Worm (Caenorhabditis elegans) whole organism, mixed stage, embryonic: ENCODE measurements around the gene H35N09.1.

Experiments
- bed-3 ChIP-seq: fragments of 200-800 bp; sonication (Bioruptor generic); optimal IDR thresholded peaks from 3 replicates; lab custom pipeline; 2018; ENCODE audit warnings: mild to moderate bottlenecking, missing genetic modification characterization, moderate library complexity, missing compliant biosample characterization
- blmp-1 ChIP-seq: fragments of 150-350 bp; optimal IDR thresholded peaks from 2 replicates; lab custom pipeline; 2014; ENCODE audit warnings: missing biosample characterization, missing genetic modification characterization
- ces-1 ChIP-seq: fragments of 150-350 bp; optimal IDR thresholded peaks from 2 replicates; lab custom pipeline; 2014; ENCODE audit warnings: missing biosample characterization, missing genetic modification reagents, missing genetic modification characterization
- elt-1 ChIP-seq: sonication (generic microtip); optimal IDR thresholded peaks from 2 replicates; lab custom pipeline; 2017; ENCODE audit warnings: missing genetic modification characterization, mild to moderate bottlenecking, missing compliant biosample characterization, antibody characterized with exemption, moderate library complexity, borderline replicate concordance; ENCODE audit not compliant: insufficient read depth
- flh-1 ChIP-seq: fragments of 200-800 bp; sonication (Bioruptor generic); optimal IDR thresholded peaks from 2 replicates; lab custom pipeline; 2018; ENCODE audit warnings: mild to moderate bottlenecking, missing genetic modification characterization, moderate library complexity, missing compliant biosample characterization
- ham-2 ChIP-seq: fragments of 200-800 bp; sonication (Bioruptor generic); optimal IDR thresholded peaks from 2 replicates; lab custom pipeline; 2018; ENCODE audit warnings: mild to moderate bottlenecking, missing genetic modification characterization, missing compliant biosample characterization
- lsy-2 ChIP-seq: fragments of 150-350 bp; optimal IDR thresholded peaks from 2 replicates; lab custom pipeline; 2014; ENCODE audit warnings: missing biosample characterization, missing genetic modification characterization
- nhr-12 ChIP-seq: fragments of 150-350 bp; optimal IDR thresholded peaks from 2 replicates; lab custom pipeline; 2014; ENCODE audit warnings: missing biosample characterization, missing genetic modification characterization
- nhr-237 ChIP-seq: fragments of 150-350 bp; optimal IDR thresholded peaks from 2 replicates; lab custom pipeline; 2014; ENCODE audit warnings: missing biosample characterization, missing genetic modification characterization
- nhr-28 ChIP-seq: fragments of 150-350 bp; optimal IDR thresholded peaks from 2 replicates; lab custom pipeline; 2014; ENCODE audit warnings: missing biosample characterization, missing genetic modification characterization
- snpc-4 ChIP-seq: fragments of 150-350 bp; optimal IDR thresholded peaks from 2 replicates; lab custom pipeline; 2014; ENCODE audit warnings: missing biosample characterization, missing genetic modification characterization
- unc-120 ChIP-seq: sonication (generic microtip); optimal IDR thresholded peaks from 2 replicates; lab custom pipeline; 2017; ENCODE audit warnings: missing genetic modification characterization, missing compliant biosample characterization; ENCODE audit not compliant: poor library complexity, severe bottlenecking
- unc-39 ChIP-seq: fragments of 150-350 bp; optimal IDR thresholded peaks from 2 replicates; lab custom pipeline; 2014; ENCODE audit warnings: missing biosample characterization, missing genetic modification characterization

ce11 chrX:8585837-8586236 is 19.3 kb upstream of the H35N09.1 start, which contains the start of gene F18E9.3:
- TF ChIP-seq lsy-2 (tag; lab: Kevin White, UChicago) (no peak), nhr-28 (tag; lab: Kevin White, UChicago) (no peak), nhr-12 (tag; lab: Kevin White, UChicago) (no peak), ham-2 (no peak), nhr-237 (tag; lab: Kevin White, UChicago) (no peak), bed-3 (GFP tag; lab: Kevin White, UChicago) (no peak), elt-1 (no peak), flh-1 (no peak), unc-120 (tag; lab: Kevin White, UChicago) (no peak), snpc-4 (no peak), unc-39 (no peak), blmp-1 (tag; lab: Kevin White, UChicago) (no peak), ces-1 (GFP tag; lab: Kevin White, UChicago) (no peak)
